Worm (Caenorhabditis elegans) whole organism, mixed stage, embryonic: ENCODE results near the gene T23F11.11.

Source experiments
- blmp-1 ChIP-seq: fragments of 150-350 bp; optimal IDR thresholded peaks from 2 replicates; lab custom pipeline; 2014; ENCODE audit warnings: missing biosample characterization, missing genetic modification characterization
- elt-3 ChIP-seq: fragments of 150-350 bp; optimal IDR thresholded peaks from 2 replicates; lab custom pipeline; 2014; ENCODE audit warnings: missing biosample characterization, missing genetic modification characterization
- lin-13 ChIP-seq: fragments of 150-350 bp; optimal IDR thresholded peaks from 2 replicates; lab custom pipeline; 2014; ENCODE audit warnings: missing biosample characterization, missing genetic modification characterization
- mep-1 ChIP-seq: fragments of 150-350 bp; optimal IDR thresholded peaks from 2 replicates; lab custom pipeline; 2017; ENCODE audit warnings: missing biosample characterization, missing genetic modification reagents, missing genetic modification characterization, inconsistent platforms
- nhr-237 ChIP-seq: fragments of 150-350 bp; optimal IDR thresholded peaks from 2 replicates; lab custom pipeline; 2014; ENCODE audit warnings: missing biosample characterization, missing genetic modification characterization
- nhr-28 ChIP-seq: fragments of 150-350 bp; optimal IDR thresholded peaks from 2 replicates; lab custom pipeline; 2014; ENCODE audit warnings: missing biosample characterization, missing genetic modification characterization
- unc-62 ChIP-seq: fragments of 150-350 bp; optimal IDR thresholded peaks from 2 replicates; lab custom pipeline; 2014; ENCODE audit warnings: missing biosample characterization, missing genetic modification reagents, missing genetic modification characterization

ce11 chrIII:4647341-4647740, 24.1 kb downstream of the T23F11.11 start:
- TF ChIP-seq elt-3 (tag; lab: Kevin White, UChicago) (no peak), nhr-237 (tag; lab: Kevin White, UChicago) (no peak), unc-62 (no peak), mep-1 (tag; lab: Kevin White, UChicago) (no peak), lin-13 (tag; lab: Kevin White, UChicago) (no peak), nhr-28 (tag; lab: Kevin White, UChicago) (no peak), blmp-1 (tag; lab: Kevin White, UChicago) (no peak)
